Worm (Caenorhabditis elegans) whole organism, midembryonic: ENCODE measurements around the gene Y56A3A.28.

Experiments
- T22C8.4 ChIP-seq: fragments of 200-800 bp; sonication (Bioruptor generic); IDR thresholded peaks from 2 replicates; pipeline ENCODE4 v1.3.6; 2022; ENCODE audit warnings: missing genetic modification characterization, missing compliant biosample characterization
- cog-1 ChIP-seq: sonication (generic microtip); optimal IDR thresholded peaks from 2 replicates; lab custom pipeline; 2016; ENCODE audit warnings: missing genetic modification characterization, missing compliant biosample characterization
- flt-1 ChIP-seq: fragments of 200-800 bp; sonication (Bioruptor generic); IDR thresholded peaks from 2 replicates; pipeline ENCODE4 v1.3.6; 2022; ENCODE audit warnings: missing genetic modification characterization, missing compliant biosample characterization
- klf-2 ChIP-seq: fragments of 200-800 bp; sonication (Bioruptor generic); conservative IDR thresholded peaks from 2 replicates; pipeline ENCODE4 v1.3.6; 2022; ENCODE audit warnings: missing genetic modification reagents, missing genetic modification characterization, missing compliant biosample characterization
- med-1 ChIP-seq: sonication (generic microtip); optimal IDR thresholded peaks from 2 replicates; lab custom pipeline; 2017; ENCODE audit warnings: missing genetic modification characterization, mild to moderate bottlenecking, missing compliant biosample characterization, antibody characterized with exemption, missing genetic modification reagents; ENCODE audit not compliant: insufficient read depth
- ref-1 ChIP-seq: fragments of 200-800 bp; sonication (Bioruptor generic); conservative IDR thresholded peaks from 2 replicates; pipeline ENCODE4 v1.3.6; 2022; ENCODE audit warnings: missing genetic modification reagents, missing genetic modification characterization, missing compliant biosample characterization
- tab-1 ChIP-seq: fragments of 200-800 bp; sonication (Bioruptor generic); IDR thresholded peaks from 2 replicates; pipeline ENCODE4 v1.3.6; 2022; ENCODE audit warnings: missing genetic modification characterization, missing compliant biosample characterization
- ztf-23 ChIP-seq: fragments of 200-800 bp; sonication (Bioruptor generic); IDR thresholded peaks from 2 replicates; pipeline ENCODE4 v1.3.6; 2022; ENCODE audit warnings: missing genetic modification reagents, missing genetic modification characterization, missing compliant biosample characterization
- ztf-29 ChIP-seq: fragments of 200-800 bp; sonication (Bioruptor generic); IDR thresholded peaks from 2 replicates; pipeline ENCODE4 v1.3.6; 2022; ENCODE audit warnings: missing genetic modification reagents, missing genetic modification characterization, missing compliant biosample characterization

Gene Y56A3A.28

ce11 chrIII:12009321-12009720 is 38.1 kb upstream of the Y56A3A.28 start:
- TF ChIP-seq klf-2 (GFP tag; lab: Robert Waterston, UW): no peak
- TF ChIP-seq med-1: no peak
- no peak for TF ChIP-seq ztf-23
- no peak for TF ChIP-seq ztf-29 (GFP tag; lab: Robert Waterston, UW)
- TF ChIP-seq tab-1: no peak
- TF ChIP-seq T22C8.4: no peak
- no peak for TF ChIP-seq ref-1 (GFP tag; lab: Robert Waterston, UW)

DNA sequence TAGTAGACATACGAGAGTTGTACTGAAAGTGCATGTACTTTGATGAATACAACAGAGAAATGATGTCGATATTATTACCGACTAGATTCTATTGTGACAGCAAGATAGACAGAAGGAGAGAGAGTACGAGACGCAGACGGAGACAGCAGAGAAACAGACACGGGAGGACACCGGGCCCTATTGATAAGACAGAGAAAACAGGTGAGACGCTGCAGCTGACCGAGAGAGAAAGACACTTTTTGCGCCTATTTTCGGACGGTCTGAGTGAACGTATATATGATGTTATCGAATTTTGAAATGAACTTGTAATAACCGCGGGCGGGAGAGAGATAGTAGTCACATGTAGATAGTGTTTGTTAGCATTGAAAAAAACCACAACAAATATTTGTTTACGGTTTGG is 32.1 kb upstream of the Y56A3A.28 start:
- no peak for TF ChIP-seq T22C8.4
- TF ChIP-seq cog-1 (tag; lab: Kevin White, UChicago): no peak
- no peak for TF ChIP-seq klf-2 (GFP tag; lab: Robert Waterston, UW)
- TF ChIP-seq ztf-29 (GFP tag; lab: Robert Waterston, UW): no peak
- TF ChIP-seq ref-1 (GFP tag; lab: Robert Waterston, UW): no peak
- no peak for TF ChIP-seq med-1
- TF ChIP-seq ztf-23: no peak
- TF ChIP-seq tab-1: no peak
- TF ChIP-seq flt-1 (GFP tag; lab: Robert Waterston, UW): no peak

ce11 chrIII:12002850-12003249 is 31.7 kb upstream of the Y56A3A.28 start, which contains the start of gene Y56A3A.33:
Gene Y56A3A.33 (minus strand): TSS chrIII:12002950.
- no peak for TF ChIP-seq klf-2 (GFP tag; lab: Robert Waterston, UW)
- no peak for TF ChIP-seq flt-1 (GFP tag; lab: Robert Waterston, UW)
- no peak for TF ChIP-seq ztf-29 (GFP tag; lab: Robert Waterston, UW)

ce11 chrIII:11999543-11999942 is 28.4 kb upstream of the Y56A3A.28 start:
- TF ChIP-seq flt-1 (GFP tag; lab: Robert Waterston, UW) (no peak), ztf-29 (GFP tag; lab: Robert Waterston, UW) (no peak), cog-1 (tag; lab: Kevin White, UChicago) (no peak), tab-1 (no peak), T22C8.4 (no peak), klf-2 (GFP tag; lab: Robert Waterston, UW) (no peak), med-1 (no peak), ztf-23 (no peak)

- TF ChIP-seq ztf-23 (no peak), klf-2 (GFP tag; lab: Robert Waterston, UW) (no peak), ztf-29 (GFP tag; lab: Robert Waterston, UW) (no peak), flt-1 (GFP tag; lab: Robert Waterston, UW) (no peak)
Observed at ce11 chrIII:11995783-11996182, 24.6 kb upstream of the Y56A3A.28 start.

- TF ChIP-seq med-1 (no peak), tab-1 (no peak), ztf-23 (no peak), T22C8.4 (no peak), flt-1 (GFP tag; lab: Robert Waterston, UW) (no peak), ref-1 (GFP tag; lab: Robert Waterston, UW) (no peak), klf-2 (GFP tag; lab: Robert Waterston, UW) (no peak), ztf-29 (GFP tag; lab: Robert Waterston, UW) (no peak), cog-1 (tag; lab: Kevin White, UChicago) (no peak)
Observed at ce11 chrIII:11991654-11992292, 20.6 kb upstream of the Y56A3A.28 start.

- no peak for TF ChIP-seq ztf-23
- TF ChIP-seq ztf-29 (GFP tag; lab: Robert Waterston, UW): no peak
- no peak for TF ChIP-seq ref-1 (GFP tag; lab: Robert Waterston, UW)
- no peak for TF ChIP-seq tab-1
- no peak for TF ChIP-seq T22C8.4
- no peak for TF ChIP-seq med-1
- TF ChIP-seq klf-2 (GFP tag; lab: Robert Waterston, UW): no peak
- no peak for TF ChIP-seq flt-1 (GFP tag; lab: Robert Waterston, UW)
- TF ChIP-seq cog-1 (tag; lab: Kevin White, UChicago): no peak
Observed at ce11 chrIII:11989823-11990222, 18.6 kb upstream of the Y56A3A.28 start, which contains the start of gene wah-1. Gene wah-1 (plus strand): TSS chrIII:11990167.

DNA sequence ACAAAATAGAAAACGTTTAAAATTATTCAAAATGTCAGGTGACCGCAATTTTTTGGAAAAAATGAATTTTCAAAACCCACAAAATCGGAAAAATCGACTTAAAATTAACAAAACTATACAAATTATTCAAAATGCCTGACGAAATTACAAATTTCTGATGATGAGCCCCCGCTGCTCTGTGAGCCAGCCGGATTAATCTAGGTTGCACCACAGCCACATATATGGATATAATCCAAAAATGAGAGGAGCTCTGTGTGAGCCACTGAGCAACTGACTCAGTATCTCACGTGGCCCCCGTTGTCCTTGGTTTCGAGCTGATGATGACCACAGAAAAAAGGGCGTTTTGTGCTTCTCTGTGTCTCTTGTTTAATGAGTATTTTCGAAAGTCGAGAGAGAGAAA is 13.9 kb upstream of the Y56A3A.28 start:
- no peak for TF ChIP-seq flt-1 (GFP tag; lab: Robert Waterston, UW)
- no peak for TF ChIP-seq klf-2 (GFP tag; lab: Robert Waterston, UW)
- no peak for TF ChIP-seq tab-1
- TF ChIP-seq med-1: no peak

ce11 chrIII:11982474-11982873 is 11.3 kb upstream of the Y56A3A.28 start:
- TF ChIP-seq ztf-29 (GFP tag; lab: Robert Waterston, UW): no peak
- TF ChIP-seq ztf-23: no peak
- no peak for TF ChIP-seq tab-1
- TF ChIP-seq flt-1 (GFP tag; lab: Robert Waterston, UW): no peak
- TF ChIP-seq cog-1 (tag; lab: Kevin White, UChicago): no peak
- TF ChIP-seq ref-1 (GFP tag; lab: Robert Waterston, UW): no peak
- no peak for TF ChIP-seq klf-2 (GFP tag; lab: Robert Waterston, UW)
- TF ChIP-seq T22C8.4: no peak

DNA sequence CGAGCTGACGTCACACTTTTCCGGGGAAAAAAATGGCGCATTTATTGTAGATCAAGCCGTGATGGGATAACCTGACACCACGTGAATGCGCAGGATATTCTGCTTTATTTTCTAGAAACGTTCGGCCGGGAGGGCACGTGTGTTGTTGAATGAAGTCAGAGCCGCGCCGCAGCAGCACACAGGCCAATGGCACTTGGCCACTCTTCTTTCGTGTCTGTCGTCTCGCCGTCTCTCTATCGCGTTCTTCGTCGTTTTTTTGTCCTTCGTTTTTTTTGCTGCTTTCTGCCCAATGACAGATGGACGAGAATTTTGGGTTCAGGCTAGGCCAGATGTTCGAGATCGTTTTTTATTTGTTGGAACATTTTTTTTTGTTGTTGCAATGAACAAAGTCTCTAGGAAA is 10.4 kb upstream of the Y56A3A.28 start:
- TF ChIP-seq ztf-29 (GFP tag; lab: Robert Waterston, UW) (no peak), med-1 (no peak)

DNA sequence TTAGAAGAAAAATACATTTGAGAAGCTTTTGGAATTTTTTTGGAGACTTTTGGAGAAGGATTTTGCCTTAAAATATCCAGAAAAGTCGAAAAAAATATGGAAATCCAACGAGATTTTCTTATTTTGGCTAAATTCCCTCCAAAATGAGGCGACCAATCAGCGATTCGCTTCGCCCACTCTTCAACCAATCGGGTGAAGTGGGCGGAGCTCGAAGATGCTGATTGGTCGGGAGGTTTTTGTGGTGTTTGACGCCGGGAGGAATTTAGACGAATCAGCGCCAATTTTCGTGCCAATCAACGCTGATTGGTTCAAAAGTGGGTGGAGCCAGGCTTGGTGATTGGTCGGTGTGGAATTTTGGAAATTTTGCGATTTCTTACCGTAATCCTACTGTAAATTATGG is 9.6 kb upstream of the Y56A3A.28 start:
- TF ChIP-seq klf-2 (GFP tag; lab: Robert Waterston, UW): no peak
- no peak for TF ChIP-seq ztf-23
- TF ChIP-seq tab-1: no peak
- TF ChIP-seq cog-1 (tag; lab: Kevin White, UChicago): no peak
- TF ChIP-seq med-1: no peak
- no peak for TF ChIP-seq ref-1 (GFP tag; lab: Robert Waterston, UW)
- TF ChIP-seq T22C8.4: no peak
- no peak for TF ChIP-seq flt-1 (GFP tag; lab: Robert Waterston, UW)
- no peak for TF ChIP-seq ztf-29 (GFP tag; lab: Robert Waterston, UW)
